Fruit fly (Drosophila melanogaster) whole organism, embryonic: ENCODE results near the gene CG42487.

Source experiments
- Antp ChIP-seq: fragments of 200-800 bp; sonication (Bioruptor generic); optimal IDR thresholded peaks from 3 replicates; lab custom pipeline; 2016; ENCODE audit warnings: missing biosample characterization, missing genetic modification characterization
- Asciz ChIP-seq: fragments of 200-800 bp; sonication (Bioruptor generic); optimal IDR thresholded peaks from 2 replicates; lab custom pipeline; 2017; ENCODE audit warnings: missing biosample characterization, mild to moderate bottlenecking, missing genetic modification characterization, missing genetic modification reagents
- Atf6 ChIP-seq: fragments of 200-800 bp; sonication (Bioruptor generic); IDR thresholded peaks from 2 replicates; pipeline ENCODE4 v1.3.6; 2022; ENCODE audit warnings: missing biosample characterization, missing genetic modification characterization
- CG10654 ChIP-seq: fragments of 200-800 bp; sonication (Bioruptor generic); optimal IDR thresholded peaks from 2 replicates; lab custom pipeline; 2016; ENCODE audit warnings: missing biosample characterization, missing genetic modification characterization
- CG10959 ChIP-seq: fragments of 200-800 bp; sonication (Bioruptor generic); IDR thresholded peaks from 2 replicates; pipeline ENCODE4 v1.3.6; 2022; ENCODE audit warnings: missing biosample characterization, missing genetic modification characterization
- CG10979 ChIP-seq: fragments of 200-800 bp; sonication (Bioruptor generic); optimal IDR thresholded peaks from 2 replicates; lab custom pipeline; 2018; ENCODE audit warnings: missing biosample characterization, mild to moderate bottlenecking, missing genetic modification characterization, moderate library complexity
- CG1233 ChIP-seq: fragments of 200-800 bp; sonication (Bioruptor generic); optimal IDR thresholded peaks from 4 replicates; lab custom pipeline; 2018; ENCODE audit warnings: missing biosample characterization, mild to moderate bottlenecking, missing genetic modification characterization
- CG12769 ChIP-seq: fragments of 200-800 bp; sonication (Bioruptor generic); optimal IDR thresholded peaks from 2 replicates; lab custom pipeline; 2019; ENCODE audit warnings: missing biosample characterization, mild to moderate bottlenecking, missing genetic modification characterization, moderate library complexity
- CG14050 ChIP-seq: fragments of 200-800 bp; sonication (Bioruptor generic); IDR thresholded peaks from 3 replicates; pipeline ENCODE4 v1.3.6; 2022; ENCODE audit warnings: missing biosample characterization, missing genetic modification characterization
- CG14860 ChIP-seq: fragments of 200-800 bp; sonication (Bioruptor generic); IDR thresholded peaks from 3 replicates; pipeline ENCODE4 v1.3.6; 2022; ENCODE audit warnings: missing biosample characterization, missing genetic modification characterization; ENCODE audit not compliant: partially characterized antibody
- CG16813 ChIP-seq: fragments of 200-800 bp; sonication (Bioruptor generic); IDR thresholded peaks from 3 replicates; pipeline ENCODE4 v1.3.6; 2022; ENCODE audit warnings: missing biosample characterization, missing genetic modification characterization; ENCODE audit not compliant: partially characterized antibody
- CG17802 ChIP-seq: fragments of 200-800 bp; sonication (Bioruptor generic); optimal IDR thresholded peaks from 2 replicates; lab custom pipeline; 2018; ENCODE audit warnings: missing biosample characterization, mild to moderate bottlenecking, missing genetic modification characterization, moderate library complexity
- CG18011 ChIP-seq: fragments of 200-800 bp; sonication (Bioruptor generic); optimal IDR thresholded peaks from 2 replicates; lab custom pipeline; 2017; ENCODE audit warnings: missing biosample characterization, missing genetic modification characterization, mild to moderate bottlenecking, moderate library complexity, missing genotype
- CG2875 ChIP-seq: fragments of 200-800 bp; sonication (Bioruptor generic); optimal IDR thresholded peaks from 2 replicates; lab custom pipeline; 2017; ENCODE audit warnings: missing biosample characterization, mild to moderate bottlenecking, missing genetic modification characterization, missing genetic modification reagents
- CG2889 ChIP-seq: fragments of 200-800 bp; sonication (Bioruptor generic); IDR thresholded peaks from 3 replicates; pipeline ENCODE4 v1.3.6; 2022; ENCODE audit warnings: missing biosample characterization, missing genetic modification characterization
- CG31441 ChIP-seq: fragments of 200-800 bp; sonication (Bioruptor generic); IDR thresholded peaks from 2 replicates; pipeline ENCODE4 v1.3.6; 2022; ENCODE audit warnings: missing biosample characterization, missing genetic modification characterization
- CG3281 ChIP-seq: fragments of 200-800 bp; sonication (Bioruptor generic); optimal IDR thresholded peaks from 3 replicates; lab custom pipeline; 2017; ENCODE audit warnings: missing biosample characterization, mild to moderate bottlenecking, missing genetic modification characterization
- CG3838 ChIP-seq: fragments of 200-800 bp; sonication (Bioruptor generic); optimal IDR thresholded peaks from 3 replicates; lab custom pipeline; 2016; ENCODE audit warnings: missing biosample characterization, missing genetic modification characterization
- CG4282 ChIP-seq: fragments of 200-800 bp; sonication (Bioruptor generic); optimal IDR thresholded peaks from 2 replicates; lab custom pipeline; 2016; ENCODE audit warnings: missing biosample characterization, missing genetic modification characterization
- CG4328 ChIP-seq: fragments of 200-800 bp; sonication (Bioruptor generic); optimal IDR thresholded peaks from 3 replicates; lab custom pipeline; 2017; ENCODE audit warnings: missing biosample characterization, missing genetic modification reagents, missing genetic modification characterization
- CG6683 ChIP-seq: fragments of 200-800 bp; sonication (Bioruptor generic); optimal IDR thresholded peaks from 2 replicates; lab custom pipeline; 2017; ENCODE audit warnings: missing biosample characterization, mild to moderate bottlenecking, missing genetic modification characterization, missing genetic modification reagents
- CG8290 ChIP-seq, 3 experiments: fragments of 200-800 bp; sonication (Bioruptor generic); optimal IDR thresholded peaks; 2 replicates each; lab custom pipeline; 2016 to 2019; ENCODE audit warnings: missing biosample characterization in 3 of 3, missing genetic modification characterization in 3 of 3, mild to moderate bottlenecking in 2 of 3, moderate library complexity in 1 of 3
- CG8765 ChIP-seq: fragments of 200-800 bp; sonication (Bioruptor generic); IDR thresholded peaks from 2 replicates; pipeline ENCODE4 v1.3.6; 2022; ENCODE audit warnings: missing biosample characterization, missing genetic modification characterization
- Ets97D ChIP-seq: fragments of 200-800 bp; sonication (Bioruptor generic); optimal IDR thresholded peaks from 3 replicates; lab custom pipeline; 2016; ENCODE audit warnings: missing biosample characterization, missing genetic modification characterization
- Hr51 ChIP-seq, 2 experiments: fragments of 200-800 bp; sonication (Bioruptor generic); optimal IDR thresholded peaks; 2 replicates in 1 of 2; 3 replicates in 1 of 2; lab custom pipeline; 2016 to 2018; ENCODE audit warnings: missing biosample characterization in 2 of 2, missing genetic modification characterization in 2 of 2, mild to moderate bottlenecking in 1 of 2, moderate library complexity in 1 of 2
- MESR4 ChIP-seq: fragments of 200-800 bp; sonication (Bioruptor generic); optimal IDR thresholded peaks from 2 replicates; lab custom pipeline; 2018; ENCODE audit warnings: missing biosample characterization, mild to moderate bottlenecking, missing genetic modification characterization, moderate library complexity
- Max ChIP-seq: fragments of 200-800 bp; sonication (Bioruptor generic); optimal IDR thresholded peaks from 2 replicates; lab custom pipeline; 2016; ENCODE audit warnings: missing biosample characterization, mild to moderate bottlenecking, missing genetic modification characterization
- Oli ChIP-seq: fragments of 200-800 bp; sonication (Bioruptor generic); optimal IDR thresholded peaks from 2 replicates; lab custom pipeline; 2018; ENCODE audit warnings: missing biosample characterization, mild to moderate bottlenecking, missing genetic modification characterization, moderate library complexity
- Side ChIP-seq: fragments of 200-800 bp; sonication (Bioruptor generic); optimal IDR thresholded peaks from 2 replicates; lab custom pipeline; 2016; ENCODE audit warnings: missing biosample characterization, missing genetic modification characterization
- TFAM ChIP-seq: fragments of 200-800 bp; sonication (Bioruptor generic); optimal IDR thresholded peaks from 2 replicates; lab custom pipeline; 2017; ENCODE audit warnings: missing biosample characterization, missing genetic modification characterization, inconsistent platforms
- al ChIP-seq: fragments of 200-800 bp; sonication (Bioruptor generic); IDR thresholded peaks from 2 replicates; pipeline ENCODE4 v1.3.6; 2022; ENCODE audit warnings: missing biosample characterization, missing genetic modification characterization
- cad ChIP-seq: fragments of >200 bp; optimal IDR thresholded peaks from 2 replicates; lab custom pipeline; 2017; ENCODE audit warnings: missing biosample characterization, missing genetic modification characterization
- chif ChIP-seq, 2 experiments: fragments of 200-800 bp; sonication (Bioruptor generic); optimal IDR thresholded peaks; 3 replicates each; lab custom pipeline; 2016; ENCODE audit warnings: missing biosample characterization in 2 of 2, missing genetic modification characterization in 2 of 2
- croc ChIP-seq: fragments of 200-800 bp; sonication (Bioruptor generic); conservative IDR thresholded peaks from 3 replicates; pipeline ENCODE4 v1.3.6; 2022; ENCODE audit warnings: missing biosample characterization, missing genetic modification characterization
- dan ChIP-seq: fragments of 200-800 bp; sonication (Bioruptor generic); IDR thresholded peaks from 2 replicates; pipeline ENCODE4 v1.3.6; 2022; ENCODE audit warnings: missing biosample characterization, missing genetic modification characterization
- danr ChIP-seq: fragments of 200-800 bp; sonication (Bioruptor generic); IDR thresholded peaks from 2 replicates; pipeline ENCODE4 v1.3.6; 2022; ENCODE audit warnings: missing biosample characterization, missing genetic modification characterization
- dimm ChIP-seq: fragments of 200-800 bp; sonication (Bioruptor generic); IDR thresholded peaks from 2 replicates; pipeline ENCODE4 v1.3.6; 2022; ENCODE audit warnings: missing biosample characterization, missing genetic modification characterization
- dmrt11E ChIP-seq: fragments of 200-800 bp; sonication (Bioruptor generic); optimal IDR thresholded peaks from 3 replicates; lab custom pipeline; 2018; ENCODE audit warnings: missing biosample characterization, mild to moderate bottlenecking, missing genetic modification characterization, moderate library complexity
- exex ChIP-seq: fragments of 200-800 bp; sonication (Bioruptor generic); optimal IDR thresholded peaks from 4 replicates; lab custom pipeline; 2018; ENCODE audit warnings: missing biosample characterization, mild to moderate bottlenecking, missing genetic modification characterization, moderate library complexity
- gcm ChIP-seq: fragments of 200-800 bp; sonication (Bioruptor generic); optimal IDR thresholded peaks from 2 replicates; lab custom pipeline; 2019; ENCODE audit warnings: missing biosample characterization, mild to moderate bottlenecking, missing genetic modification characterization, moderate library complexity
- hbn ChIP-seq: fragments of 200-800 bp; sonication (Bioruptor generic); IDR thresholded peaks from 2 replicates; pipeline ENCODE4 v1.3.6; 2022; ENCODE audit warnings: missing biosample characterization, missing genetic modification characterization; ENCODE audit not compliant: partially characterized antibody
- jing ChIP-seq: fragments of 200-800 bp; sonication (Bioruptor generic); optimal IDR thresholded peaks from 2 replicates; lab custom pipeline; 2018; ENCODE audit warnings: missing biosample characterization, mild to moderate bottlenecking, missing genetic modification characterization
- pb ChIP-seq: fragments of 200-800 bp; sonication (Bioruptor generic); optimal IDR thresholded peaks from 3 replicates; lab custom pipeline; 2016; ENCODE audit warnings: missing biosample characterization, missing genetic modification characterization
- sd ChIP-seq: fragments of 200-800 bp; sonication (Bioruptor generic); optimal IDR thresholded peaks from 3 replicates; lab custom pipeline; 2018; ENCODE audit warnings: missing biosample characterization, mild to moderate bottlenecking, missing genetic modification characterization, moderate library complexity
- stwl ChIP-seq: fragments of 200-800 bp; sonication (Bioruptor generic); optimal IDR thresholded peaks from 3 replicates; lab custom pipeline; 2018; ENCODE audit warnings: missing biosample characterization, mild to moderate bottlenecking, missing genetic modification characterization, moderate library complexity
- tgo ChIP-seq: fragments of 200-800 bp; sonication (Bioruptor generic); IDR thresholded peaks from 3 replicates; pipeline ENCODE4 v1.3.6; 2022; ENCODE audit warnings: missing biosample characterization, missing genetic modification characterization
- unc-4 ChIP-seq: fragments of 200-800 bp; sonication (Bioruptor generic); IDR thresholded peaks from 2 replicates; pipeline ENCODE4 v1.3.6; 2022; ENCODE audit warnings: missing biosample characterization, missing genetic modification characterization; ENCODE audit not compliant: partially characterized antibody
- vfl ChIP-seq: fragments of 200-800 bp; sonication (Bioruptor generic); optimal IDR thresholded peaks from 2 replicates; lab custom pipeline; 2016; ENCODE audit warnings: missing biosample characterization, missing genetic modification characterization
- vvl ChIP-seq: fragments of 200-800 bp; sonication (Bioruptor generic); IDR thresholded peaks from 2 replicates; pipeline ENCODE4 v1.3.6; 2022; ENCODE audit warnings: missing biosample characterization, missing genetic modification characterization
- wdn ChIP-seq: fragments of 200-800 bp; sonication (Bioruptor generic); IDR thresholded peaks from 2 replicates; pipeline ENCODE4 v1.3.6; 2022; ENCODE audit warnings: missing biosample characterization, missing genetic modification characterization

CG42487 gene

dm6 chr3R:27987329-27987728 lies 28.3 kb upstream of the CG42487 start (continued):
- TF ChIP-seq CG14050 (GFP tag; lab: Robert Waterston, UW) = no peak; the same call in 2 of the 3 replicates
- peak; percentile 88 for TF ChIP-seq Atf6 (GFP tag; lab: Robert Waterston, UW)
- no peak for TF ChIP-seq pb (GFP tag; lab: Kevin White, UChicago)
- peak; percentile 74 for TF ChIP-seq CG31441 (GFP tag; lab: Robert Waterston, UW)
- TF ChIP-seq Max (GFP tag; lab: Kevin White, UChicago) = peak; percentile 56
- no peak for TF ChIP-seq CG14860 (GFP tag; lab: Robert Waterston, UW)
- TF ChIP-seq chif (GFP tag; optimal IDR thresholded peaks at IDR 0.05; lab: Kevin White, UChicago) = peak in 1 of 2 experiments; percentile 7
- TF ChIP-seq CG3838 = no peak
- peak; percentile 62; the same call in 2 of the 3 replicates for TF ChIP-seq CG2889
- TF ChIP-seq CG3281 (GFP tag; lab: Kevin White, UChicago) = peak; percentile 79
- TF ChIP-seq wdn (GFP tag; lab: Robert Waterston, UW) = peak; percentile 82
- TF ChIP-seq dmrt11E (tag; lab: Kevin White, UChicago) = peak; percentile 46
- no peak for TF ChIP-seq Antp
- TF ChIP-seq CG8765 (GFP tag; lab: Robert Waterston, UW) = no peak
- TF ChIP-seq CG16813 (GFP tag; lab: Robert Waterston, UW) = no peak
- no peak for TF ChIP-seq stwl (tag; lab: Kevin White, UChicago)
- no peak for TF ChIP-seq CG8290 (GFP tag; optimal IDR thresholded peaks at IDR 0.05; lab: Kevin White, UChicago)
- TF ChIP-seq CG8290 (tag; optimal IDR thresholded peaks at IDR 0.05; lab: Kevin White, UChicago) = no peak
- peak; percentile 78 for TF ChIP-seq al
- TF ChIP-seq Oli (tag; lab: Kevin White, UChicago) = peak; percentile 69
- TF ChIP-seq CG10959 (GFP tag; lab: Robert Waterston, UW) = no peak
- TF ChIP-seq CG17802 (tag; lab: Kevin White, UChicago) = no peak
- no peak for TF ChIP-seq CG4328 (GFP tag; lab: Kevin White, UChicago)
- no peak for TF ChIP-seq CG1233 (GFP tag; lab: Kevin White, UChicago)
- no peak for TF ChIP-seq dan
- peak; percentile 79 for TF ChIP-seq tgo (GFP tag; lab: Robert Waterston, UW)
- peak; percentile 35 for TF ChIP-seq CG2875 (GFP tag; lab: Kevin White, UChicago)
- no peak for TF ChIP-seq Ets97D
- TF ChIP-seq unc-4 (GFP tag; lab: Robert Waterston, UW) = no peak
- no peak for TF ChIP-seq CG10654 (GFP tag; lab: Kevin White, UChicago)
- TF ChIP-seq cad (GFP tag; lab: Kevin White, UChicago) = no peak
- no peak for TF ChIP-seq vfl
- TF ChIP-seq CG10979 (tag; lab: Kevin White, UChicago) = peak; percentile 73
- no peak for TF ChIP-seq CG12769 (tag; lab: Kevin White, UChicago)
- TF ChIP-seq jing (GFP tag; lab: Kevin White, UChicago) = peak; percentile 29
- no peak for TF ChIP-seq CG4282 (GFP tag; lab: Kevin White, UChicago)
- no peak for TF ChIP-seq TFAM
- no peak for TF ChIP-seq sd (tag; lab: Kevin White, UChicago)
- no peak for TF ChIP-seq MESR4 (GFP tag; lab: Kevin White, UChicago)
- TF ChIP-seq CG18011 (GFP tag; lab: Kevin White, UChicago) = peak; percentile 57
- TF ChIP-seq danr (GFP tag; lab: Robert Waterston, UW) = peak; percentile 46; the same call in 1 of the 2 replicates
- TF ChIP-seq exex = no peak
- peak; percentile 36 for TF ChIP-seq gcm
- no peak for TF ChIP-seq hbn
- no peak for TF ChIP-seq dimm (GFP tag; lab: Robert Waterston, UW)
- TF ChIP-seq croc (GFP tag; lab: Robert Waterston, UW) = peak; percentile 31; the same call in 1 of the 3 replicates
- TF ChIP-seq Side (GFP tag; lab: Kevin White, UChicago) = no peak
- peak; percentile 73 for TF ChIP-seq vvl (GFP tag; lab: Robert Waterston, UW)
- TF ChIP-seq CG6683 (GFP tag; lab: Kevin White, UChicago) = peak; percentile 52
- peak in 1 of 2 experiments; percentile 78 for TF ChIP-seq Hr51 (GFP tag; optimal IDR thresholded peaks at IDR 0.05; lab: Kevin White, UChicago)
- TF ChIP-seq Asciz (GFP tag; lab: Kevin White, UChicago) = peak; percentile 8
